Fruit fly (Drosophila melanogaster) whole organism, embryonic: ENCODE data around the gene CG15445.

Experiments used
- CG10147 ChIP-seq: fragments of 200-800 bp; sonication (Bioruptor generic); optimal IDR thresholded peaks from 2 replicates; lab custom pipeline; 2019; ENCODE audit warnings: missing biosample characterization, mild to moderate bottlenecking, missing genetic modification characterization, moderate library complexity
- CG10979 ChIP-seq: fragments of 200-800 bp; sonication (Bioruptor generic); optimal IDR thresholded peaks from 2 replicates; lab custom pipeline; 2018; ENCODE audit warnings: missing biosample characterization, mild to moderate bottlenecking, missing genetic modification characterization, moderate library complexity
- CG11085 ChIP-seq: fragments of 200-800 bp; sonication (Bioruptor generic); IDR thresholded peaks from 2 replicates; pipeline ENCODE4 v1.3.6; 2022; ENCODE audit warnings: missing biosample characterization, missing genetic modification characterization
- CG11398 ChIP-seq: fragments of 200-800 bp; sonication (Bioruptor generic); optimal IDR thresholded peaks from 2 replicates; lab custom pipeline; 2016; ENCODE audit warnings: missing biosample characterization, missing genetic modification characterization
- CG11723 ChIP-seq: fragments of 200-800 bp; sonication (Bioruptor generic); optimal IDR thresholded peaks from 2 replicates; lab custom pipeline; 2017; ENCODE audit warnings: missing biosample characterization, mild to moderate bottlenecking, missing genetic modification characterization
- CG1647 ChIP-seq: fragments of 200-800 bp; sonication (Bioruptor generic); optimal IDR thresholded peaks from 3 replicates; lab custom pipeline; 2016; ENCODE audit warnings: missing biosample characterization, missing genetic modification characterization
- CG17568 ChIP-seq: fragments of 200-800 bp; sonication (Bioruptor generic); optimal IDR thresholded peaks from 2 replicates; lab custom pipeline; 2018; ENCODE audit warnings: missing biosample characterization, mild to moderate bottlenecking, missing genetic modification characterization, moderate library complexity
- CG18476 ChIP-seq: fragments of 200-800 bp; sonication (Bioruptor generic); optimal IDR thresholded peaks from 2 replicates; lab custom pipeline; 2016; ENCODE audit warnings: missing biosample characterization, mild to moderate bottlenecking, missing genetic modification characterization
- CG18599 ChIP-seq: fragments of 200-800 bp; sonication (Bioruptor generic); optimal IDR thresholded peaks from 3 replicates; lab custom pipeline; 2017; ENCODE audit warnings: missing biosample characterization, missing genetic modification characterization, mild to moderate bottlenecking, moderate library complexity, missing genetic modification reagents
- CG2199 ChIP-seq: fragments of 200-800 bp; sonication (Bioruptor generic); IDR thresholded peaks from 3 replicates; pipeline ENCODE4 v1.3.6; 2022; ENCODE audit warnings: missing biosample characterization, missing genetic modification characterization
- CG31441 ChIP-seq: fragments of 200-800 bp; sonication (Bioruptor generic); IDR thresholded peaks from 2 replicates; pipeline ENCODE4 v1.3.6; 2022; ENCODE audit warnings: missing biosample characterization, missing genetic modification characterization
- CG32767 ChIP-seq: fragments of 200-800 bp; sonication (Bioruptor generic); IDR thresholded peaks from 2 replicates; pipeline ENCODE4 v1.3.6; 2022; ENCODE audit warnings: missing biosample characterization, missing genetic modification characterization
- CG32772 ChIP-seq: fragments of 200-800 bp; sonication (Bioruptor generic); IDR thresholded peaks from 2 replicates; pipeline ENCODE4 v1.3.6; 2022; ENCODE audit warnings: missing biosample characterization, missing genetic modification characterization
- CG3281 ChIP-seq: fragments of 200-800 bp; sonication (Bioruptor generic); optimal IDR thresholded peaks from 3 replicates; lab custom pipeline; 2017; ENCODE audit warnings: missing biosample characterization, mild to moderate bottlenecking, missing genetic modification characterization
- CG34376 ChIP-seq: fragments of 200-800 bp; sonication (Bioruptor generic); optimal IDR thresholded peaks from 2 replicates; lab custom pipeline; 2018; ENCODE audit warnings: missing biosample characterization, mild to moderate bottlenecking, missing genetic modification characterization
- CG8089 ChIP-seq: fragments of 200-800 bp; sonication (Bioruptor generic); optimal IDR thresholded peaks from 3 replicates; lab custom pipeline; 2016; ENCODE audit warnings: missing biosample characterization, missing genetic modification characterization
- Camta ChIP-seq: fragments of 200-800 bp; sonication (Bioruptor generic); optimal IDR thresholded peaks from 2 replicates; lab custom pipeline; 2016; ENCODE audit warnings: missing biosample characterization, missing genetic modification characterization
- D19B ChIP-seq: fragments of 200-800 bp; sonication (Bioruptor generic); optimal IDR thresholded peaks from 2 replicates; lab custom pipeline; 2017; ENCODE audit warnings: missing biosample characterization, mild to moderate bottlenecking, missing genetic modification characterization
- H2.0 ChIP-seq: fragments of 200-800 bp; sonication (Bioruptor generic); IDR thresholded peaks from 2 replicates; pipeline ENCODE4 v1.3.6; 2022; ENCODE audit warnings: missing biosample characterization, missing genetic modification characterization
- HLHmδ ChIP-seq: fragments of 200-800 bp; sonication (Bioruptor generic); optimal IDR thresholded peaks from 2 replicates; lab custom pipeline; 2018; ENCODE audit warnings: missing biosample characterization, mild to moderate bottlenecking, missing genetic modification characterization, moderate library complexity
- Hr51 ChIP-seq, 2 experiments: fragments of 200-800 bp; sonication (Bioruptor generic); optimal IDR thresholded peaks; 2 replicates in 1 of 2; 3 replicates in 1 of 2; lab custom pipeline; 2016 to 2018; ENCODE audit warnings: missing biosample characterization in 2 of 2, missing genetic modification characterization in 2 of 2, mild to moderate bottlenecking in 1 of 2, moderate library complexity in 1 of 2
- Lhr ChIP-seq: fragments of 200-800 bp; sonication (Bioruptor generic); optimal IDR thresholded peaks from 3 replicates; lab custom pipeline; 2017; ENCODE audit warnings: mild to moderate bottlenecking, missing biosample characterization, missing genetic modification reagents, missing genetic modification characterization
- Lpt ChIP-seq: fragments of >200 bp; optimal IDR thresholded peaks from 2 replicates; lab custom pipeline; 2018; ENCODE audit warnings: missing biosample characterization, missing genetic modification characterization
- Max ChIP-seq: fragments of 200-800 bp; sonication (Bioruptor generic); optimal IDR thresholded peaks from 2 replicates; lab custom pipeline; 2016; ENCODE audit warnings: missing biosample characterization, mild to moderate bottlenecking, missing genetic modification characterization
- Opbp ChIP-seq: fragments of 200-800 bp; sonication (Bioruptor generic); IDR thresholded peaks from 3 replicates; pipeline ENCODE4 v1.3.6; 2022; ENCODE audit warnings: missing biosample characterization, missing genetic modification characterization; ENCODE audit not compliant: partially characterized antibody
- Ptx1 ChIP-seq: fragments of 200-800 bp; sonication (Bioruptor generic); IDR thresholded peaks from 2 replicates; pipeline ENCODE4 v1.3.6; 2022; ENCODE audit warnings: missing biosample characterization, missing genetic modification characterization
- Scr ChIP-seq: fragments of 200-800 bp; sonication (Bioruptor generic); IDR thresholded peaks from 2 replicates; pipeline ENCODE4 v1.3.6; 2022; ENCODE audit warnings: missing biosample characterization, missing genetic modification characterization; ENCODE audit not compliant: partially characterized antibody
- TFAM ChIP-seq: fragments of 200-800 bp; sonication (Bioruptor generic); optimal IDR thresholded peaks from 2 replicates; lab custom pipeline; 2017; ENCODE audit warnings: missing biosample characterization, missing genetic modification characterization, inconsistent platforms
- Xrp1 ChIP-seq: fragments of 200-800 bp; sonication (Bioruptor generic); IDR thresholded peaks from 2 replicates; pipeline ENCODE4 v1.3.6; 2022; ENCODE audit warnings: missing biosample characterization, missing genetic modification characterization
- ato ChIP-seq: fragments of 200-800 bp; sonication (Bioruptor generic); IDR thresholded peaks from 2 replicates; pipeline ENCODE4 v1.3.6; 2022; ENCODE audit warnings: missing biosample characterization, missing genetic modification characterization; ENCODE audit not compliant: partially characterized antibody
- crp ChIP-seq, 2 experiments: fragments of 200-800 bp; sonication (Bioruptor generic); optimal IDR thresholded peaks; 2 replicates in 1 of 2; 3 replicates in 1 of 2; lab custom pipeline; 2017; ENCODE audit warnings: missing biosample characterization in 2 of 2, missing genetic modification characterization in 2 of 2, mild to moderate bottlenecking in 1 of 2, moderate library complexity in 1 of 2
- cwo ChIP-seq: fragments of 200-800 bp; sonication (Bioruptor generic); optimal IDR thresholded peaks from 3 replicates; lab custom pipeline; 2017; ENCODE audit warnings: missing biosample characterization, missing genetic modification characterization, mild to moderate bottlenecking, moderate library complexity, missing genetic modification reagents
- da ChIP-seq: fragments of 200-800 bp; sonication (Bioruptor generic); optimal IDR thresholded peaks from 2 replicates; lab custom pipeline; 2016; ENCODE audit warnings: missing biosample characterization, missing genetic modification characterization
- dimm ChIP-seq: fragments of 200-800 bp; sonication (Bioruptor generic); IDR thresholded peaks from 2 replicates; pipeline ENCODE4 v1.3.6; 2022; ENCODE audit warnings: missing biosample characterization, missing genetic modification characterization
- dpn ChIP-seq, 2 experiments: fragments of 200-800 bp; sonication (Bioruptor generic); optimal IDR thresholded peaks; 3 replicates each; lab custom pipeline; 2016; ENCODE audit warnings: missing biosample characterization in 2 of 2, missing genetic modification characterization in 2 of 2
- fd64A ChIP-seq: fragments of 200-800 bp; sonication (Bioruptor generic); optimal IDR thresholded peaks from 3 replicates; lab custom pipeline; 2018; ENCODE audit warnings: missing biosample characterization, mild to moderate bottlenecking, missing genetic modification characterization
- ham ChIP-seq: fragments of 200-800 bp; sonication (Bioruptor generic); IDR thresholded peaks from 2 replicates; pipeline ENCODE4 v1.3.6; 2022; ENCODE audit warnings: missing biosample characterization, missing genetic modification characterization
- hkb ChIP-seq, 2 experiments: fragments of 200-800 bp in 1 of 2; fragments of >200 bp in 1 of 2; sonication (Bioruptor generic) in 1 of 2; IDR thresholded peaks in 1 of 2; optimal IDR thresholded peaks in 1 of 2; 2 replicates each; pipeline versions ENCODE4 v1.3.6 to Lab custom; 2017 to 2022; ENCODE audit warnings: missing biosample characterization in 1 of 2, missing genetic modification characterization in 1 of 2
- ken ChIP-seq: fragments of 200-800 bp; sonication (Bioruptor generic); IDR thresholded peaks from 3 replicates; pipeline ENCODE4 v1.3.6; 2022; ENCODE audit warnings: missing biosample characterization, missing genetic modification characterization
- lmd ChIP-seq: fragments of 200-800 bp; sonication (Bioruptor generic); IDR thresholded peaks from 2 replicates; pipeline ENCODE4 v1.3.6; 2022; ENCODE audit warnings: missing biosample characterization, missing genetic modification characterization
- mld ChIP-seq: fragments of 200-800 bp; sonication (Bioruptor generic); IDR thresholded peaks from 3 replicates; pipeline ENCODE4 v1.3.6; 2022; ENCODE audit warnings: missing biosample characterization, missing genetic modification characterization; ENCODE audit not compliant: partially characterized antibody
- org-1 ChIP-seq: fragments of 200-800 bp; sonication (Bioruptor generic); optimal IDR thresholded peaks from 2 replicates; lab custom pipeline; 2017; ENCODE audit warnings: missing biosample characterization, missing genetic modification characterization
- pnt ChIP-seq: fragments of 200-800 bp; sonication (Bioruptor generic); optimal IDR thresholded peaks from 3 replicates; lab custom pipeline; 2016; ENCODE audit warnings: missing biosample characterization, missing genetic modification characterization
- rib ChIP-seq: fragments of 200-800 bp; sonication (Bioruptor generic); IDR thresholded peaks from 2 replicates; pipeline ENCODE4 v1.3.6; 2022; ENCODE audit warnings: missing biosample characterization, missing genetic modification characterization
- run ChIP-seq: fragments of 200-800 bp; sonication (Bioruptor generic); optimal IDR thresholded peaks from 3 replicates; lab custom pipeline; 2018; ENCODE audit warnings: missing biosample characterization, mild to moderate bottlenecking, missing genetic modification characterization
- sens ChIP-seq: fragments of 200-800 bp; sonication (Bioruptor generic); peaks from one replicate; lab custom pipeline; 2016; ENCODE audit warnings: missing biosample characterization, missing genetic modification characterization
- sens-2 ChIP-seq: fragments of 200-800 bp; sonication (Bioruptor generic); IDR thresholded peaks from 2 replicates; pipeline ENCODE4 v1.3.6; 2022; ENCODE audit warnings: missing biosample characterization, missing genetic modification characterization
- unc-4 ChIP-seq: fragments of 200-800 bp; sonication (Bioruptor generic); IDR thresholded peaks from 2 replicates; pipeline ENCODE4 v1.3.6; 2022; ENCODE audit warnings: missing biosample characterization, missing genetic modification characterization; ENCODE audit not compliant: partially characterized antibody
- wdn ChIP-seq: fragments of 200-800 bp; sonication (Bioruptor generic); IDR thresholded peaks from 2 replicates; pipeline ENCODE4 v1.3.6; 2022; ENCODE audit warnings: missing biosample characterization, missing genetic modification characterization
- zen2 ChIP-seq: fragments of 200-800 bp; sonication (Bioruptor generic); IDR thresholded peaks from 3 replicates; pipeline ENCODE4 v1.3.6; 2022; ENCODE audit warnings: missing biosample characterization, missing genetic modification characterization; ENCODE audit not compliant: partially characterized antibody

Gene CG15445

dm6 chrX:21124176-21124575 lies 7.2 kb downstream of the CG15445 start (continued):
- TF ChIP-seq run (tag; lab: Kevin White, UChicago) (peak; percentile 17), CG1647 (GFP tag; lab: Kevin White, UChicago) (peak; percentile 28), Ptx1 (peak; percentile 73), D19B (peak; percentile 45), rib (GFP tag; lab: Robert Waterston, UW) (no peak), ham (GFP tag; lab: Robert Waterston, UW) (no peak), fd64A (no peak), Lhr (GFP tag; lab: Kevin White, UChicago) (peak; percentile 14), Xrp1 (GFP tag; lab: Robert Waterston, UW) (peak; percentile 79), pnt (GFP tag; lab: Kevin White, UChicago) (peak; percentile 58), CG32767 (GFP tag; lab: Robert Waterston, UW) (no peak; the same call in 1 of the 2 replicates), da (no peak), Lpt (no peak), Opbp (no peak), H2.0 (GFP tag; lab: Robert Waterston, UW) (peak; percentile 68), CG10979 (tag; lab: Kevin White, UChicago) (peak; percentile 74), org-1 (GFP tag; lab: Kevin White, UChicago) (peak; percentile 37), CG31441 (GFP tag; lab: Robert Waterston, UW) (peak; percentile 87), Max (GFP tag; lab: Kevin White, UChicago) (peak; percentile 51), CG34376 (GFP tag; lab: Kevin White, UChicago) (no peak), CG3281 (GFP tag; lab: Kevin White, UChicago) (peak; percentile 66), hkb (optimal IDR thresholded peaks at IDR 0.05; lab: Kevin White, UChicago) (no peak), hkb (GFP tag; IDR thresholded peaks at IDR 0.05; lab: Robert Waterston, UW) (peak; percentile 70), CG18476 (peak; percentile 41), zen2 (GFP tag; lab: Robert Waterston, UW) (no peak), HLHmδ (GFP tag; lab: Kevin White, UChicago) (no peak), sens-2 (0 out of 2 replicates have a peak, but pooled peaks have one; percentile 23), CG2199 (GFP tag; lab: Robert Waterston, UW) (no peak), TFAM (GFP tag; lab: Kevin White, UChicago) (no peak), dpn (GFP tag; optimal IDR thresholded peaks at IDR 0.05; lab: Kevin White, UChicago) (peak; percentile 38 to 76), unc-4 (GFP tag; lab: Robert Waterston, UW) (no peak), Hr51 (GFP tag; optimal IDR thresholded peaks at IDR 0.05; lab: Kevin White, UChicago) (peak; percentile 55 to 82), CG32772 (GFP tag; lab: Robert Waterston, UW) (peak; percentile 55), mld (no peak), Scr (no peak), ken (GFP tag; lab: Robert Waterston, UW) (peak; percentile 56; the same call in 1 of the 3 replicates), CG11398 (no peak), CG18599 (GFP tag; lab: Kevin White, UChicago) (peak; percentile 61), cwo (GFP tag; lab: Kevin White, UChicago) (peak; percentile 60), CG8089 (peak; percentile 32), CG11723 (GFP tag; lab: Kevin White, UChicago) (no peak), crp (GFP tag; optimal IDR thresholded peaks at IDR 0.05; lab: Kevin White, UChicago) (peak in 1 of 2 experiments; percentile 43), lmd (GFP tag; lab: Robert Waterston, UW) (peak; percentile 65), ato (GFP tag; lab: Robert Waterston, UW) (no peak), wdn (GFP tag; lab: Robert Waterston, UW) (peak; percentile 53; the same call in 1 of the 2 replicates), CG10147 (GFP tag; lab: Kevin White, UChicago) (peak; percentile 64), CG17568 (GFP tag; lab: Kevin White, UChicago) (peak; percentile 12), CG11085 (GFP tag; lab: Robert Waterston, UW) (no peak), Camta (GFP tag; lab: Kevin White, UChicago) (peak; percentile 50), sens (peak; percentile 92), dimm (GFP tag; lab: Robert Waterston, UW) (no peak)
